Fruit fly (Drosophila melanogaster): ENCODE measurements around the gene CG1640.

CG1640 gene

DNA sequence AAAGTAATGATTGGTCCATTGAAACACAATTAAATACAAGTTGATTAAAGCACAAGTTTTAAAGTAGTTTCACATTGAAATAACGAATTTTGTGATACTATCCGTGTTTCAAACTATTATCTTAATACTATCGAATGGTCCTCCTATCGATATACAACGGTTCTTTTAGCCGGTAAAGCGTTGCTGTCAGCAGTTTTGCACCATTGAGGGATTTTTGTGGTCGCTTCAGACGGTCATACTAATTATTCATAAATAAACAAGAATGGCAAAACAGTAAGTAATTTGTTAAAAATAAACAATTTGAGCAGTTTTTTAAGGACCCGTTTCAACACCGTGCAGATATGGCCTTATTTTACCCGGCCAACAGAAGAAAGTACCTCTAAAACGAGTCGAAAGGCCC is 32.3 kb upstream of the CG1640 start, which contains the start of gene CG15747:
CG15747 (plus strand) TSS at position 206 of the 400 bp plus-strand sequence.
- TF ChIP-seq CG32121 (GFP tag; IDR thresholded peaks at IDR 0.05) (no peak), Snoo (tag; optimal IDR thresholded peaks at IDR 0.05) (no peak), CG14655 (GFP tag; optimal IDR thresholded peaks at IDR 0.05) (no peak), EcR (GFP tag; optimal IDR thresholded peaks at IDR 0.05) (no peak), fd96Ca (GFP tag; IDR thresholded peaks at IDR 0.05) (no peak), rn (GFP tag; IDR thresholded peaks at IDR 0.05) (no peak), CG8159 (tag; optimal IDR thresholded peaks at IDR 0.05) (no peak), CG15710 (tag; optimal IDR thresholded peaks at IDR 0.05) (no peak), CG13204 (GFP tag; optimal IDR thresholded peaks at IDR 0.05) (no peak), gl (tag; optimal IDR thresholded peaks at IDR 0.05) (no peak), Pif1A (GFP tag; optimal IDR thresholded peaks at IDR 0.05) (no peak), Pif1B (GFP tag; optimal IDR thresholded peaks at IDR 0.05) (no peak), CG17806 (tag; optimal IDR thresholded peaks at IDR 0.05) (no peak), CG12605 (GFP tag; IDR thresholded peaks at IDR 0.05) (no peak), CG34367 (tag; optimal IDR thresholded peaks at IDR 0.05) (no peak), D1 (tag; optimal IDR thresholded peaks at IDR 0.05) (no peak), CG8301 (tag; optimal IDR thresholded peaks at IDR 0.05) (no peak), CG4496 (GFP tag; IDR thresholded peaks at IDR 0.05) (no peak), CG9948 (tag; optimal IDR thresholded peaks at IDR 0.05) (no peak)

DNA sequence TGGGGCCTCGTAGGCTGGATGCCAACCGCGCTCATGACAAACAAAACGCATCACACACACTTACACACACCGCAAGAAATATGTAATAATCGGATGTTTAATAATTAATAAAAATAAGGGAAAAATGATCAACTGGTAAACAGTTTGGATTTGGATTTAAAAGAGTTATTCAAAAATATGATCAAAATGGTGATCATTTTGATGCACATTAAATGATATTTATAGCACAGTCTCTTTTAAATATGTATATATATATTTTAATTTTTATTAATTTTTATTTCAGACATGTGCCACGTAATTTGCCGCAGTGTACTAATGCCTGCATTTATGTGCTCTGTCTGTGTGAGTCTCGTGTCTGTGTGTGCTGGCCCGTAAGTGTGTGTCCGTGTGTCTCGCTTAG is 25.1 kb upstream of the CG1640 start:
- TF ChIP-seq rn (GFP tag; IDR thresholded peaks at IDR 0.05), result no peak
- TF ChIP-seq Snoo (tag; optimal IDR thresholded peaks at IDR 0.05), result no peak
- TF ChIP-seq Pif1B (GFP tag; optimal IDR thresholded peaks at IDR 0.05), result no peak
- no peak for TF ChIP-seq D1 (tag; optimal IDR thresholded peaks at IDR 0.05)
- TF ChIP-seq CG32121 (GFP tag; IDR thresholded peaks at IDR 0.05), result 0 out of 2 replicates have a peak, but pooled peaks have one; percentile 23
- TF ChIP-seq CG8301 (tag; optimal IDR thresholded peaks at IDR 0.05), result peak; percentile 13
- TF ChIP-seq gl (tag; optimal IDR thresholded peaks at IDR 0.05), result no peak
- peak; percentile 62 for TF ChIP-seq CG17806 (tag; optimal IDR thresholded peaks at IDR 0.05)
- peak; percentile 24 for TF ChIP-seq CG34367 (tag; optimal IDR thresholded peaks at IDR 0.05)
- peak; percentile 63 for TF ChIP-seq CG9948 (tag; optimal IDR thresholded peaks at IDR 0.05)
- no peak for TF ChIP-seq EcR (GFP tag; optimal IDR thresholded peaks at IDR 0.05)
- peak; percentile 62 for TF ChIP-seq CG15710 (tag; optimal IDR thresholded peaks at IDR 0.05)
- no peak for TF ChIP-seq CG10348 (GFP tag; IDR thresholded peaks at IDR 0.05)
- TF ChIP-seq fd96Ca (GFP tag; IDR thresholded peaks at IDR 0.05), result no peak
- TF ChIP-seq Pif1A (GFP tag; optimal IDR thresholded peaks at IDR 0.05), result no peak
- TF ChIP-seq Ets98B (GFP tag; IDR thresholded peaks at IDR 0.05), result no peak
- no peak for TF ChIP-seq CG12605 (GFP tag; IDR thresholded peaks at IDR 0.05)
- TF ChIP-seq CG4496 (GFP tag; IDR thresholded peaks at IDR 0.05), result no peak
- TF ChIP-seq CG14655 (GFP tag; optimal IDR thresholded peaks at IDR 0.05), result peak; percentile 61
- no peak for TF ChIP-seq CG13204 (GFP tag; optimal IDR thresholded peaks at IDR 0.05)
- peak; percentile 72 for TF ChIP-seq CG8159 (tag; optimal IDR thresholded peaks at IDR 0.05)

dm6 chrX:13346998-13347397 is 23.4 kb upstream of the CG1640 start:
- TF ChIP-seq gl (tag; optimal IDR thresholded peaks at IDR 0.05) (no peak), Pif1A (GFP tag; optimal IDR thresholded peaks at IDR 0.05) (no peak), CG10348 (GFP tag; IDR thresholded peaks at IDR 0.05) (no peak)

DNA sequence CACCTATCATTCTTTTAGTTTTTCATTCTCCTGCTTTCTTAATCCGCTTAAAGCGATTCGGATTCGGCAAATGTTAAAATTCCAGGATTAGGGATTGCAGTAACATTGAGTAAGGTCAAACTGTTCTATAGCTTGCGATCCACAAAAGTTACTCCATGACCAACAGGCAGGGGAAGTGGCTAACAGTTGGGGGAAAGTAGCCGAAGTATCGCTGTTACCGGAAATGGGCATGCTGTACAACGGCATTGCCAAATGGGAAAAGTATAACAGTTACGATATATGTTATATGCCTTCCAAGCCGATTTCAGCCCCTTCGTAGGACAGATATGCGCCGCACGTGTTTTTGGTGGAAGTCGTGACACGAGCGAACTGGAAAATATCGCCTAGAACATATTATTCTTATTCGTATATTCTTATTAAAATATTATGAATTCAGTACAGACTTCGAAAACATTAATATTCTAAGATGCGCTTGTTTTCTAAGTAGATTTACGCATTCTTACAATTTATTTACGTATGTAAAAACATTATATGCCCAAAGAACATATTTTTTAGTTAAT is 12.1 kb upstream of the CG1640 start:
- TF ChIP-seq CG12605 (GFP tag; IDR thresholded peaks at IDR 0.05) (no peak), CG4496 (GFP tag; IDR thresholded peaks at IDR 0.05) (0 out of 3 replicates have a peak, but pooled peaks have one; percentile 45)

- TF ChIP-seq CG15710 (tag; optimal IDR thresholded peaks at IDR 0.05) (no peak), fd96Ca (GFP tag; IDR thresholded peaks at IDR 0.05) (no peak), CG9948 (tag; optimal IDR thresholded peaks at IDR 0.05) (no peak), CG34367 (tag; optimal IDR thresholded peaks at IDR 0.05) (no peak), CG17806 (tag; optimal IDR thresholded peaks at IDR 0.05) (no peak), EcR (GFP tag; optimal IDR thresholded peaks at IDR 0.05) (no peak), CG13204 (GFP tag; optimal IDR thresholded peaks at IDR 0.05) (no peak), CG32121 (GFP tag; IDR thresholded peaks at IDR 0.05) (no peak), CG8159 (tag; optimal IDR thresholded peaks at IDR 0.05) (no peak), CG8301 (tag; optimal IDR thresholded peaks at IDR 0.05) (no peak), D1 (tag; optimal IDR thresholded peaks at IDR 0.05) (no peak), Pif1A (GFP tag; optimal IDR thresholded peaks at IDR 0.05) (no peak), CG10348 (GFP tag; IDR thresholded peaks at IDR 0.05) (no peak), CG14655 (GFP tag; optimal IDR thresholded peaks at IDR 0.05) (no peak), rn (GFP tag; IDR thresholded peaks at IDR 0.05) (no peak), gl (tag; optimal IDR thresholded peaks at IDR 0.05) (no peak), Pif1B (GFP tag; optimal IDR thresholded peaks at IDR 0.05) (no peak)
Observed at dm6 chrX:13358948-13359347, 11.5 kb upstream of the CG1640 start, which contains the start of gene Syt12. Syt12 (plus strand) TSS chrX:13359248.

DNA sequence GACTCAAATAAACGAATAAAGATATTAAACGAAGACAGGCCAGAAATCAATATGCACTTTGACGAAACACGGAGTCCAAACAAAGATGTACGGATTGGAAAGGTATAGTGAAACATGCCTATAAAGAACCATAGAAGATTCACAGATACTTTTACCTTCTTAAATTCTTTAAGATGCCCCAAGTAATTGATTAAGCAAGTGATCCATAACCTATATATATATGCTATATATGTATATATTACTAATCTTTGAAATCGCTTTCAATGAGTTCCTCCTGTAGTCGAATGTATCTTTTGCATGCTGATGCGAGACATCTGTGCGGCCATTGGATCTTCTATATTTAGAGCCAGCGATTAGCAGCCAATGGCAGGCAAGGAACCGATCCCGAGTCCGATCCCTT is 2.3 kb upstream of the CG1640 start, which contains the start of gene dmrt11E:
dmrt11E (plus strand) TSS at position 43 of the 400 bp plus-strand sequence.
- TF ChIP-seq gl (tag; optimal IDR thresholded peaks at IDR 0.05), result peak; percentile 16
- peak; percentile 58 for TF ChIP-seq CG14655 (GFP tag; optimal IDR thresholded peaks at IDR 0.05)
- peak; percentile 56 for TF ChIP-seq CG17806 (tag; optimal IDR thresholded peaks at IDR 0.05)
- no peak for TF ChIP-seq CG12605 (GFP tag; IDR thresholded peaks at IDR 0.05)
- no peak for TF ChIP-seq EcR (GFP tag; optimal IDR thresholded peaks at IDR 0.05)
- TF ChIP-seq CG8159 (tag; optimal IDR thresholded peaks at IDR 0.05), result peak; percentile 60
- TF ChIP-seq CG34367 (tag; optimal IDR thresholded peaks at IDR 0.05), result peak; percentile 42
- TF ChIP-seq D1 (tag; optimal IDR thresholded peaks at IDR 0.05), result no peak
- no peak for TF ChIP-seq CG10348 (GFP tag; IDR thresholded peaks at IDR 0.05)
- TF ChIP-seq CG4496 (GFP tag; IDR thresholded peaks at IDR 0.05), result peak; percentile 64; the same call in 2 of the 3 replicates
- no peak for TF ChIP-seq CG13204 (GFP tag; optimal IDR thresholded peaks at IDR 0.05)
- TF ChIP-seq Snoo (tag; optimal IDR thresholded peaks at IDR 0.05), result no peak
- TF ChIP-seq rn (GFP tag; IDR thresholded peaks at IDR 0.05), result no peak
- TF ChIP-seq Ets98B (GFP tag; IDR thresholded peaks at IDR 0.05), result peak; percentile 34; the same call in 1 of the 2 replicates
- TF ChIP-seq CG15710 (tag; optimal IDR thresholded peaks at IDR 0.05), result peak; percentile 59
- no peak for TF ChIP-seq Pif1A (GFP tag; optimal IDR thresholded peaks at IDR 0.05)
- TF ChIP-seq Pif1B (GFP tag; optimal IDR thresholded peaks at IDR 0.05), result no peak
- no peak for TF ChIP-seq fd96Ca (GFP tag; IDR thresholded peaks at IDR 0.05)
- peak; percentile 40 for TF ChIP-seq CG8301 (tag; optimal IDR thresholded peaks at IDR 0.05)
- peak; percentile 46 for TF ChIP-seq CG9948 (tag; optimal IDR thresholded peaks at IDR 0.05)
- peak; percentile 27; the same call in 1 of the 2 replicates for TF ChIP-seq CG32121 (GFP tag; IDR thresholded peaks at IDR 0.05)
